Worm (Caenorhabditis elegans): ENCODE results near the gene T24H7.8.

DNA sequence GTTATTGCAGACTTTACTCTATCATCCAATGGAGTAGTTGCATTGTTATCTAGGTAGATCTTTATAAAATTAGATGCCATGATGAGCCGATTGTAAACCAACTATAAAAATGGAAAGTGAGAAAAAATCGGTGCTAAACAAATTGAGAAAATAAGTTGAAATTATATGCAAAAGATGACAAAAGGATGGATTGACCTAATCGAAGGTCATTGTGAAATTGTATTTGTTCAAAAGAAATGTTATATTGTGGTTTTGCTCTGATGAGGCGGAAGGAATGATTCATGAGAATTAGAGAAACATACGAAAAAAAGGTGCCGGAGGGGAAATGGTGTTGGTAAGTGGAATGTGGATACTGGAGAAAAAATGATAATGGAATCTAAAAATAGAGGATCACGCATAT lies 39.1 kb downstream of the T24H7.8 start, which contains the start of gene scly-1:
- TF ChIP-seq F49E8.2 (tag; optimal IDR thresholded peaks at IDR 0.05; ENCODE audit: insufficient read depth) (no peak), lin-35 (GFP tag; optimal IDR thresholded peaks at IDR 0.05) (no peak), zfh-2 (GFP tag; conservative IDR thresholded peaks at IDR 0.05) (no peak), die-1 (tag; optimal IDR thresholded peaks at IDR 0.05) (no peak), attf-5 (GFP tag; optimal IDR thresholded peaks at IDR 0.05) (no peak), fkh-3 (tag; optimal IDR thresholded peaks at IDR 0.05) (no peak), aptf-2 (GFP tag; conservative IDR thresholded peaks at IDR 0.05) (no peak), unc-62 (GFP tag; optimal IDR thresholded peaks at IDR 0.05) (no peak), repo-1 (tag; optimal IDR thresholded peaks at IDR 0.05) (no peak), hrde-1 (tag; optimal IDR thresholded peaks at IDR 0.05; ENCODE audit: borderline replicate concordance) (no peak), rpc-1 (optimal IDR thresholded peaks at IDR 0.05) (no peak), rpc-1 (tag; optimal IDR thresholded peaks at IDR 0.05) (no peak), let-526 (GFP tag; IDR thresholded peaks at IDR 0.05) (no peak)
